Worm (Caenorhabditis elegans) whole organism, L1 larva: ENCODE measurements around the gene srr-10.

Experiments
- C04F5.9 ChIP-seq: sonication (generic microtip); optimal IDR thresholded peaks from 2 replicates; lab custom pipeline; 2016; ENCODE audit warnings: missing genetic modification characterization, missing compliant biosample characterization
- C34B4.2 ChIP-seq: sonication (generic microtip); optimal IDR thresholded peaks from 2 replicates; lab custom pipeline; 2017; ENCODE audit warnings: mild to moderate bottlenecking, missing genetic modification characterization, missing compliant biosample characterization
- aha-1 ChIP-seq: fragments of 150-350 bp; optimal IDR thresholded peaks from 2 replicates; lab custom pipeline; 2014; ENCODE audit warnings: missing biosample characterization, missing genetic modification characterization
- aly-2 ChIP-seq: fragments of 150-350 bp; optimal IDR thresholded peaks from 2 replicates; lab custom pipeline; 2014; ENCODE audit warnings: missing biosample characterization, missing genetic modification characterization
- blmp-1 ChIP-seq: fragments of 150-350 bp; optimal IDR thresholded peaks from 2 replicates; lab custom pipeline; 2014; ENCODE audit warnings: missing biosample characterization, missing genetic modification characterization
- ceh-82 ChIP-seq, 3 experiments: fragments of 150-350 bp in 1 of 3; sonication (generic microtip) in 2 of 3; optimal IDR thresholded peaks; 2 replicates each; lab custom pipeline; 2014 to 2017; ENCODE audit warnings: missing biosample characterization in 3 of 3, missing genetic modification characterization in 3 of 3
- ceh-88 ChIP-seq: fragments of 200-800 bp; sonication (Bioruptor generic); IDR thresholded peaks from 2 replicates; pipeline ENCODE4 v1.3.6; 2022; ENCODE audit warnings: missing genetic modification characterization, missing compliant biosample characterization
- ces-1 ChIP-seq: fragments of 150-350 bp; optimal IDR thresholded peaks from 2 replicates; lab custom pipeline; 2014; ENCODE audit warnings: missing biosample characterization, missing genetic modification reagents, missing genetic modification characterization
- dpl-1 ChIP-seq, 3 experiments: fragments of 150-350 bp in 2 of 3; sonication (generic microtip) in 1 of 3; optimal IDR thresholded peaks; 2 replicates each; lab custom pipeline; 2014 to 2017; ENCODE audit warnings: missing biosample characterization in 3 of 3, missing genetic modification characterization in 3 of 3, missing genetic modification reagents in 3 of 3
- dsc-1 ChIP-seq: sonication (generic microtip); optimal IDR thresholded peaks from 2 replicates; lab custom pipeline; 2016; ENCODE audit warnings: mild to moderate bottlenecking, missing genetic modification characterization, missing compliant biosample characterization
- efl-1 ChIP-seq, 4 experiments: fragments of 150-350 bp; optimal IDR thresholded peaks in 3 of 4; peaks in 1 of 4; 1 replicate in 1 of 4; 2 replicates in 3 of 4; lab custom pipeline; 2014; ENCODE audit warnings: missing biosample characterization in 2 of 4, missing genetic modification characterization in 2 of 4, missing genetic modification reagents in 2 of 4
- efl-3 ChIP-seq: fragments of 200-800 bp; sonication (Bioruptor generic); optimal IDR thresholded peaks from 2 replicates; lab custom pipeline; 2018; ENCODE audit warnings: mild to moderate bottlenecking, missing genetic modification characterization, missing compliant biosample characterization
- hlh-17 ChIP-seq: fragments of 200-800 bp; sonication (Bioruptor generic); optimal IDR thresholded peaks from 2 replicates; lab custom pipeline; 2018; ENCODE audit warnings: missing genetic modification characterization, mild to moderate bottlenecking, missing compliant biosample characterization, moderate library complexity, borderline replicate concordance
- hlh-4 ChIP-seq: sonication (generic microtip); optimal IDR thresholded peaks from 2 replicates; lab custom pipeline; 2016; ENCODE audit warnings: mild to moderate bottlenecking, missing genetic modification characterization, missing compliant biosample characterization
- irx-1 ChIP-seq: sonication (generic microtip); optimal IDR thresholded peaks from 2 replicates; lab custom pipeline; 2016; ENCODE audit warnings: missing genetic modification characterization, missing compliant biosample characterization
- isw-1 ChIP-seq: fragments of 200-800 bp; sonication (Bioruptor generic); IDR thresholded peaks from 2 replicates; pipeline ENCODE4 v1.3.6; 2022; ENCODE audit warnings: missing genetic modification characterization, missing compliant biosample characterization
- lin-13 ChIP-seq: fragments of 150-350 bp; optimal IDR thresholded peaks from 2 replicates; lab custom pipeline; 2014; ENCODE audit warnings: missing biosample characterization, missing genetic modification reagents, missing genetic modification characterization
- lin-35 ChIP-seq, 2 experiments: fragments of 150-350 bp; optimal IDR thresholded peaks; 2 replicates each; lab custom pipeline; 2014; ENCODE audit warnings: missing biosample characterization in 2 of 2, missing genetic modification characterization in 2 of 2, missing genetic modification reagents in 2 of 2
- lir-3 ChIP-seq: sonication (generic microtip); optimal IDR thresholded peaks from 2 replicates; lab custom pipeline; 2016; ENCODE audit warnings: mild to moderate bottlenecking, missing genetic modification characterization, moderate library complexity, missing compliant biosample characterization; ENCODE audit not compliant: poor library complexity
- lsy-2 ChIP-seq, 2 experiments: fragments of 150-350 bp; optimal IDR thresholded peaks; 2 replicates each; lab custom pipeline; 2014; ENCODE audit warnings: missing biosample characterization in 2 of 2, missing genetic modification characterization in 2 of 2
- mef-2 ChIP-seq: fragments of 150-350 bp; optimal IDR thresholded peaks from 2 replicates; lab custom pipeline; 2014; ENCODE audit warnings: missing biosample characterization, missing genetic modification characterization
- nhr-19 ChIP-seq: fragments of 200-800 bp; sonication (Bioruptor generic); conservative IDR thresholded peaks from 2 replicates; pipeline ENCODE4 v1.3.6; 2022; ENCODE audit warnings: missing genetic modification characterization, missing compliant biosample characterization
- nhr-237 ChIP-seq: fragments of 150-350 bp; optimal IDR thresholded peaks from 2 replicates; lab custom pipeline; 2014; ENCODE audit warnings: missing biosample characterization, missing genetic modification characterization
- nhr-28 ChIP-seq: fragments of 150-350 bp; optimal IDR thresholded peaks from 2 replicates; lab custom pipeline; 2014; ENCODE audit warnings: missing biosample characterization, missing genetic modification characterization
- nhr-47 ChIP-seq: sonication (generic microtip); optimal IDR thresholded peaks from 2 replicates; lab custom pipeline; 2016; ENCODE audit warnings: mild to moderate bottlenecking, missing genetic modification characterization, moderate library complexity, missing compliant biosample characterization
- nhr-77 ChIP-seq: fragments of 150-350 bp; optimal IDR thresholded peaks from 2 replicates; lab custom pipeline; 2014; ENCODE audit warnings: missing biosample characterization, missing genetic modification characterization
- nhr-85 ChIP-seq: sonication (generic microtip); peaks from one replicate; lab custom pipeline; 2016; ENCODE audit warnings: missing genetic modification characterization, inconsistent platforms, missing compliant biosample characterization
- pag-3 ChIP-seq: sonication (generic microtip); optimal IDR thresholded peaks from 2 replicates; lab custom pipeline; 2017; ENCODE audit warnings: missing genetic modification characterization, mild to moderate bottlenecking, missing compliant biosample characterization, antibody characterized with exemption, borderline replicate concordance; ENCODE audit not compliant: insufficient read depth
- pax-3 ChIP-seq: fragments of 200-800 bp; sonication (Bioruptor generic); optimal IDR thresholded peaks from 2 replicates; lab custom pipeline; 2018; ENCODE audit warnings: mild to moderate bottlenecking, missing genetic modification characterization, moderate library complexity, missing compliant biosample characterization
- pqm-1 ChIP-seq: sonication (generic microtip); optimal IDR thresholded peaks from 3 replicates; lab custom pipeline; 2017; ENCODE audit warnings: missing biosample characterization, missing genetic modification characterization
- rnt-1 ChIP-seq: sonication (generic microtip); optimal IDR thresholded peaks from 2 replicates; lab custom pipeline; 2016; ENCODE audit warnings: mild to moderate bottlenecking, missing genetic modification characterization, moderate library complexity, missing compliant biosample characterization
- skn-1 ChIP-seq: fragments of 150-350 bp; optimal IDR thresholded peaks from 2 replicates; lab custom pipeline; 2014; ENCODE audit warnings: missing biosample characterization, missing genetic modification characterization
- snpc-4 ChIP-seq: fragments of 150-350 bp; optimal IDR thresholded peaks from 2 replicates; lab custom pipeline; 2014; ENCODE audit warnings: missing biosample characterization, missing genetic modification characterization
- snu-23 ChIP-seq: sonication (generic microtip); optimal IDR thresholded peaks from 2 replicates; lab custom pipeline; 2016; ENCODE audit warnings: missing genetic modification characterization, missing compliant biosample characterization
- sptf-1 ChIP-seq: fragments of 150-350 bp; optimal IDR thresholded peaks from 2 replicates; lab custom pipeline; 2014; ENCODE audit warnings: missing biosample characterization, missing genetic modification characterization
- tlp-1 ChIP-seq: fragments of 150-350 bp; optimal IDR thresholded peaks from 2 replicates; lab custom pipeline; 2014; ENCODE audit warnings: missing biosample characterization, missing genetic modification characterization
- unc-30 ChIP-seq: sonication (generic microtip); optimal IDR thresholded peaks from 2 replicates; lab custom pipeline; 2017; ENCODE audit warnings: missing biosample characterization, missing genetic modification characterization
- unc-86 ChIP-seq: sonication (generic microtip); optimal IDR thresholded peaks from 2 replicates; lab custom pipeline; 2016; ENCODE audit warnings: missing genetic modification characterization, missing compliant biosample characterization
- unc-98 ChIP-seq: fragments of 200-800 bp; sonication (Bioruptor generic); IDR thresholded peaks from 2 replicates; pipeline ENCODE4 v1.3.6; 2022; ENCODE audit warnings: missing genetic modification characterization, missing compliant biosample characterization

The srr-10 gene

ce11 chrV:7734909-7735308 lies 510 bp upstream of the srr-10 start, which contains the start of gene clic-1 (continued):
- TF ChIP-seq C04F5.9 (tag; lab: Kevin White, UChicago) (no peak), efl-3 (no peak), aly-2 (tag; lab: Kevin White, UChicago) (peak; percentile 2), nhr-47 (tag; lab: Kevin White, UChicago) (peak; percentile 68), lsy-2 (tag; optimal IDR thresholded peaks at IDR 0.05; lab: Kevin White, UChicago) (peak; percentile 53 to 85), unc-86 (tag; lab: Kevin White, UChicago) (peak; percentile 58), snpc-4 (peak; percentile 38), nhr-77 (tag; lab: Kevin White, UChicago) (no peak), ceh-88 (no peak), isw-1 (GFP tag; lab: Robert Waterston, UW) (peak; percentile 56), irx-1 (tag; lab: Kevin White, UChicago) (peak; percentile 26), hlh-4 (tag; lab: Kevin White, UChicago) (no peak), nhr-28 (tag; lab: Kevin White, UChicago) (no peak), pax-3 (tag; lab: Kevin White, UChicago) (no peak), nhr-19 (peak; percentile 42), rnt-1 (tag; lab: Kevin White, UChicago) (peak; percentile 63), unc-30 (tag; lab: Kevin White, UChicago) (no peak), snu-23 (peak; percentile 74), tlp-1 (no peak), ces-1 (GFP tag; lab: Kevin White, UChicago) (no peak), skn-1 (peak; percentile 91), lin-35 (GFP tag; optimal IDR thresholded peaks at IDR 0.05; lab: Kevin White, UChicago) (peak; percentile 96 to 98), dpl-1 (GFP tag; optimal IDR thresholded peaks at IDR 0.05; lab: Kevin White, UChicago) (peak; percentile 92 to 95 (median 93)), lin-13 (peak; percentile 9), dsc-1 (tag; lab: Kevin White, UChicago) (peak; percentile 44), pag-3 (tag; lab: Kevin White, UChicago) (no peak), lir-3 (peak; percentile 18), sptf-1 (tag; lab: Kevin White, UChicago) (no peak), blmp-1 (tag; lab: Kevin White, UChicago) (peak; percentile 60), nhr-237 (tag; lab: Kevin White, UChicago) (no peak), pqm-1 (tag; lab: Kevin White, UChicago) (no peak)

DNA sequence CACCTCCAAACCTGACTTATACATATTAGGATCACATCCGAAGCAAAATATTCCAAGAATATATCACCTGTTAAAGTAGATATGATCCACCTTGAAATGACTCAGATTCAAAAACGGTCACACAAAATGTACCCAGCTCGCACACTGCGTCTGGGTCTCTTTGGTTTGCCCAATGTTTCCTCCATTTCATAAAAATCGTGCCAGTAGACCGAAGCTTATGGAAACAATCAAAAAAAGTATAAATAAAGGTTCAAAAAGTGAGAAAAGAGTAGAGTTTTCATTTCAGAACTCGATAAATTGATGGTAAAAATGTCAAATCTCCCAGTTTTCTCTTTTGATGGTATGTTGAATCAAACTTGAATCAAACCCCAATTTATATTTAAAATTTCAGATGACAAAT lies 2.3 kb downstream of the srr-10 start, which contains the start of gene srr-9:
Gene srr-9, plus strand, starts transcription at position 301 of the 400 bp plus-strand sequence.
- TF ChIP-seq hlh-17 (GFP tag; lab: Kevin White, UChicago): no peak
- TF ChIP-seq ceh-82 (tag; optimal IDR thresholded peaks at IDR 0.05; lab: Kevin White, UChicago): no peak
- TF ChIP-seq C34B4.2: no peak
- TF ChIP-seq aly-2 (tag; lab: Kevin White, UChicago): no peak
- TF ChIP-seq lir-3: no peak
- no peak for TF ChIP-seq efl-1 (optimal IDR thresholded peaks at IDR 0.05; lab: Kevin White, UChicago)
- TF ChIP-seq efl-1 (GFP tag; optimal IDR thresholded peaks at IDR 0.05 in 1 of 2; lab: Kevin White, UChicago): no peak
- no peak for TF ChIP-seq skn-1
- no peak for TF ChIP-seq hlh-4 (tag; lab: Kevin White, UChicago)
- TF ChIP-seq, all 84 proteins: peak for 0

DNA sequence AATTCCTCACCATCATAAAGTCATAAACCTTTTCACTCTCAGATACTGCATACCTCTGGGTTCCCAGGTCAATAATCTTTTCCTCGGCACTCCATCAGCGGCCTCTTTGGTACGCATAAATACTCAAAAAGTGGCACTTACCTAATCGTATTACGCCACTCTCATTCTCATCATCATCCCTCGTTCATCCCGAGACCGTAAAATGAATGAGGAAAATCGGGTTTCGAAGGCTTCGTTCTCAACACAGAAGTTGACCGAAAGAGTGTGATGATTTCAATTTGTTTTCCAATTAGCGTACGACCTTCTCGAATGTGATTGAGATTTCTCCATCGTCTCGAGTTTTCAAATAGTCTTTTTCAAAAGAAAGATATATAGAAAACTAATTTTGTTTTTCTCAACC lies 4.5 kb downstream of the srr-10 start:
- TF ChIP-seq dpl-1 (GFP tag; optimal IDR thresholded peaks at IDR 0.05; lab: Kevin White, UChicago) (no peak), aly-2 (tag; lab: Kevin White, UChicago) (no peak), nhr-85 (peak; percentile 47), unc-86 (tag; lab: Kevin White, UChicago) (no peak), blmp-1 (tag; lab: Kevin White, UChicago) (peak; percentile 28)
- TF ChIP-seq, all 84 proteins: peak for 2

DNA sequence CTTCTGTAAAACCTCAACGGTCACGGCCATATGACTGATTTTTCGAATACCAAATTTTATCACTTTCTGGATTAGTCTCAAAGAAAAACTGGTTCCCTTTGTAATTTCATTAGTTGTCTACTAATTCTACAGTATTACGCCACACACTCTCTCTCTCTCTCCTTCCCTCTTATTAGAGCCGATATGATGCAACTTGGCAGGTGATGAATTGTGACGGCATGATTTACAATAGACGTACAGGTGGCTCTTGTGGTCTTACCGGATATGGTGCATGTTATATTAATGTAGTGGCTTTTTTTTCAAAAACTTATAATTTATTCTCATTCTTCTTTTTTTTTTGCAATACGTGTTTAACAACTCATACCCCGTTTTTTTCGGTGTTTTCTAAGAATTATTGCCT lies 6.5 kb downstream of the srr-10 start:
- TF ChIP-seq blmp-1 (tag; lab: Kevin White, UChicago): peak; percentile 2
- no peak for TF ChIP-seq dsc-1 (tag; lab: Kevin White, UChicago)
- TF ChIP-seq mef-2 (tag; lab: Kevin White, UChicago): no peak
- no peak for TF ChIP-seq unc-98 (GFP tag; lab: Robert Waterston, UW)
- TF ChIP-seq nhr-237 (tag; lab: Kevin White, UChicago): no peak
- TF ChIP-seq dpl-1 (GFP tag; optimal IDR thresholded peaks at IDR 0.05; lab: Kevin White, UChicago): no peak
- no peak for TF ChIP-seq nhr-28 (tag; lab: Kevin White, UChicago)
- no peak for TF ChIP-seq aha-1 (tag; lab: Kevin White, UChicago)
- TF ChIP-seq, all 84 proteins: peak for 1
